Fruit fly (Drosophila melanogaster) whole organism, embryonic: ENCODE data around the gene dock.

Experiments
- ATbp ChIP-seq: fragments of 200-800 bp; sonication (Bioruptor generic); optimal IDR thresholded peaks from 2 replicates; lab custom pipeline; 2017; ENCODE audit warnings: missing biosample characterization, mild to moderate bottlenecking, missing genetic modification characterization, missing genetic modification reagents
- Adf1 ChIP-seq: fragments of 200-800 bp; sonication (Bioruptor generic); IDR thresholded peaks from 2 replicates; pipeline ENCODE4 v1.3.6; 2022; ENCODE audit warnings: missing biosample characterization, missing genetic modification characterization
- Bteb2 ChIP-seq: fragments of 200-800 bp; sonication (Bioruptor generic); optimal IDR thresholded peaks from 2 replicates; lab custom pipeline; 2016; ENCODE audit warnings: missing biosample characterization, missing genetic modification characterization
- CG12155 ChIP-seq: fragments of 200-800 bp; sonication (Bioruptor generic); optimal IDR thresholded peaks from 3 replicates; lab custom pipeline; 2016; ENCODE audit warnings: missing biosample characterization, missing genetic modification characterization
- CG15479 ChIP-seq: fragments of 200-800 bp; sonication (Bioruptor generic); optimal IDR thresholded peaks from 3 replicates; lab custom pipeline; 2019; ENCODE audit warnings: missing biosample characterization, mild to moderate bottlenecking, missing genetic modification characterization, moderate library complexity
- CG17802 ChIP-seq: fragments of 200-800 bp; sonication (Bioruptor generic); optimal IDR thresholded peaks from 2 replicates; lab custom pipeline; 2018; ENCODE audit warnings: missing biosample characterization, mild to moderate bottlenecking, missing genetic modification characterization, moderate library complexity
- CG17912 ChIP-seq: fragments of 200-800 bp; sonication (Bioruptor generic); optimal IDR thresholded peaks from 2 replicates; lab custom pipeline; 2018; ENCODE audit warnings: missing biosample characterization, mild to moderate bottlenecking, missing genetic modification characterization
- CG18599 ChIP-seq: fragments of 200-800 bp; sonication (Bioruptor generic); optimal IDR thresholded peaks from 3 replicates; lab custom pipeline; 2017; ENCODE audit warnings: missing biosample characterization, missing genetic modification characterization, mild to moderate bottlenecking, moderate library complexity, missing genetic modification reagents
- CG2116 ChIP-seq: fragments of 200-800 bp; sonication (Bioruptor generic); optimal IDR thresholded peaks from 3 replicates; lab custom pipeline; 2018; ENCODE audit warnings: missing biosample characterization, mild to moderate bottlenecking, missing genetic modification characterization
- CG31388 ChIP-seq: fragments of 200-800 bp; sonication (Bioruptor generic); optimal IDR thresholded peaks from 2 replicates; lab custom pipeline; 2016; ENCODE audit warnings: missing biosample characterization, missing genetic modification characterization
- CG31441 ChIP-seq: fragments of 200-800 bp; sonication (Bioruptor generic); IDR thresholded peaks from 2 replicates; pipeline ENCODE4 v1.3.6; 2022; ENCODE audit warnings: missing biosample characterization, missing genetic modification characterization
- CG3163 ChIP-seq: fragments of 200-800 bp; sonication (Bioruptor generic); optimal IDR thresholded peaks from 3 replicates; lab custom pipeline; 2016; ENCODE audit warnings: missing biosample characterization, missing genetic modification characterization
- CG6791 ChIP-seq: fragments of 200-800 bp; sonication (Bioruptor generic); IDR thresholded peaks from 3 replicates; pipeline ENCODE4 v1.3.6; 2022; ENCODE audit warnings: missing biosample characterization, missing genetic modification characterization; ENCODE audit not compliant: partially characterized antibody
- CG7271 ChIP-seq: fragments of 200-800 bp; sonication (Bioruptor generic); optimal IDR thresholded peaks from 2 replicates; lab custom pipeline; 2018; ENCODE audit warnings: missing biosample characterization, mild to moderate bottlenecking, missing genetic modification characterization, moderate library complexity
- CG7963 ChIP-seq: fragments of 200-800 bp; sonication (Bioruptor generic); IDR thresholded peaks from 3 replicates; pipeline ENCODE4 v1.3.6; 2022; ENCODE audit warnings: missing biosample characterization, missing genetic modification characterization; ENCODE audit not compliant: partially characterized antibody
- CG8290 ChIP-seq, 3 experiments: fragments of 200-800 bp; sonication (Bioruptor generic); optimal IDR thresholded peaks; 2 replicates each; lab custom pipeline; 2016 to 2019; ENCODE audit warnings: missing biosample characterization in 3 of 3, missing genetic modification characterization in 3 of 3, mild to moderate bottlenecking in 2 of 3, moderate library complexity in 1 of 3
- CG8388 ChIP-seq: fragments of 200-800 bp; sonication (Bioruptor generic); optimal IDR thresholded peaks from 2 replicates; lab custom pipeline; 2019; ENCODE audit warnings: missing biosample characterization, mild to moderate bottlenecking, missing genetic modification characterization, moderate library complexity
- CG8478 ChIP-seq: fragments of >200 bp; optimal IDR thresholded peaks from 2 replicates; lab custom pipeline; 2018
- CG8944 ChIP-seq: fragments of 200-800 bp; sonication (Bioruptor generic); optimal IDR thresholded peaks from 3 replicates; lab custom pipeline; 2016; ENCODE audit warnings: missing biosample characterization, missing genetic modification characterization
- CG9876 ChIP-seq: fragments of 200-800 bp; sonication (Bioruptor generic); optimal IDR thresholded peaks from 2 replicates; lab custom pipeline; 2016; ENCODE audit warnings: missing biosample characterization, missing genetic modification characterization
- Chrac-16 ChIP-seq: fragments of 200-800 bp; sonication (Bioruptor generic); optimal IDR thresholded peaks from 3 replicates; lab custom pipeline; 2016; ENCODE audit warnings: missing biosample characterization, missing genetic modification characterization
- CoRest ChIP-seq: fragments of 200-800 bp; sonication (Bioruptor generic); optimal IDR thresholded peaks from 3 replicates; lab custom pipeline; 2018; ENCODE audit warnings: missing biosample characterization, mild to moderate bottlenecking, missing genetic modification characterization, moderate library complexity
- Dad ChIP-seq: fragments of 200-800 bp; sonication (Bioruptor generic); optimal IDR thresholded peaks from 3 replicates; lab custom pipeline; 2016; ENCODE audit warnings: missing biosample characterization, missing genetic modification characterization
- Dbx ChIP-seq: fragments of 200-800 bp; sonication (Bioruptor generic); IDR thresholded peaks from 3 replicates; pipeline ENCODE4 v1.3.6; 2022; ENCODE audit warnings: missing biosample characterization, missing genetic modification characterization
- Fer2 ChIP-seq: fragments of 200-800 bp; sonication (Bioruptor generic); optimal IDR thresholded peaks from 2 replicates; lab custom pipeline; 2018; ENCODE audit warnings: missing biosample characterization, mild to moderate bottlenecking, missing genetic modification characterization, moderate library complexity
- MTF-1 ChIP-seq: fragments of 200-800 bp; sonication (Bioruptor generic); optimal IDR thresholded peaks from 2 replicates; lab custom pipeline; 2018; ENCODE audit warnings: missing biosample characterization, mild to moderate bottlenecking, missing genetic modification characterization, borderline replicate concordance
- Max ChIP-seq: fragments of 200-800 bp; sonication (Bioruptor generic); optimal IDR thresholded peaks from 2 replicates; lab custom pipeline; 2016; ENCODE audit warnings: missing biosample characterization, mild to moderate bottlenecking, missing genetic modification characterization
- NFAT ChIP-seq: fragments of 200-800 bp; sonication (Bioruptor generic); IDR thresholded peaks from 2 replicates; pipeline ENCODE4 v1.3.6; 2022; ENCODE audit warnings: missing biosample characterization, missing genetic modification characterization
- Neu2 ChIP-seq: fragments of 200-800 bp; sonication (Bioruptor generic); optimal IDR thresholded peaks from 3 replicates; lab custom pipeline; 2016; ENCODE audit warnings: missing biosample characterization, missing genetic modification characterization, borderline replicate concordance
- NfI ChIP-seq: fragments of 200-800 bp; sonication (Bioruptor generic); optimal IDR thresholded peaks from 3 replicates; lab custom pipeline; 2018; ENCODE audit warnings: missing biosample characterization, mild to moderate bottlenecking, missing genetic modification characterization, moderate library complexity
- Rx ChIP-seq: fragments of 200-800 bp; sonication (Bioruptor generic); IDR thresholded peaks from 2 replicates; pipeline ENCODE4 v1.3.6; 2022; ENCODE audit warnings: missing biosample characterization, missing genetic modification characterization
- Spps ChIP-seq: fragments of 200-800 bp; sonication (Bioruptor generic); optimal IDR thresholded peaks from 2 replicates; lab custom pipeline; 2018; ENCODE audit warnings: missing biosample characterization, mild to moderate bottlenecking, missing genetic modification characterization
- aop ChIP-seq: fragments of 200-800 bp; sonication (Bioruptor generic); IDR thresholded peaks from 2 replicates; pipeline ENCODE4 v1.3.6; 2022; ENCODE audit warnings: missing biosample characterization, missing genetic modification characterization
- fd3F ChIP-seq: fragments of 200-800 bp; sonication (Bioruptor generic); optimal IDR thresholded peaks from 2 replicates; lab custom pipeline; 2018; ENCODE audit warnings: missing biosample characterization, mild to moderate bottlenecking, missing genetic modification characterization, moderate library complexity
- gro ChIP-seq: fragments of 200-800 bp; sonication (Bioruptor generic); optimal IDR thresholded peaks from 2 replicates; lab custom pipeline; 2016; ENCODE audit warnings: missing biosample characterization, missing genetic modification characterization
- gt ChIP-seq: fragments of 200-800 bp; sonication (Bioruptor generic); IDR thresholded peaks from 2 replicates; pipeline ENCODE4 v1.3.6; 2022; ENCODE audit warnings: missing biosample characterization, missing genetic modification characterization
- hb ChIP-seq: fragments of 200-800 bp; sonication (Bioruptor generic); IDR thresholded peaks from 3 replicates; pipeline ENCODE4 v1.3.6; 2022; ENCODE audit warnings: missing biosample characterization, missing genetic modification characterization; ENCODE audit not compliant: partially characterized antibody
- jumu ChIP-seq: fragments of 200-800 bp; sonication (Bioruptor generic); optimal IDR thresholded peaks from 3 replicates; lab custom pipeline; 2016; ENCODE audit warnings: missing biosample characterization, missing genetic modification characterization
- kni ChIP-seq: fragments of 200-800 bp; sonication (Bioruptor generic); optimal IDR thresholded peaks from 3 replicates; lab custom pipeline; 2017; ENCODE audit warnings: mild to moderate bottlenecking, missing biosample characterization, missing genetic modification reagents, missing genetic modification characterization
- nau ChIP-seq: fragments of 200-800 bp; sonication (Bioruptor generic); optimal IDR thresholded peaks from 3 replicates; lab custom pipeline; 2017; ENCODE audit warnings: missing biosample characterization, mild to moderate bottlenecking, missing genetic modification characterization, missing genetic modification reagents
- odd ChIP-seq: fragments of 200-800 bp; sonication (Bioruptor generic); optimal IDR thresholded peaks from 2 replicates; lab custom pipeline; 2017; ENCODE audit warnings: missing biosample characterization, mild to moderate bottlenecking, missing genetic modification characterization
- phol ChIP-seq: fragments of 200-800 bp; sonication (Bioruptor generic); optimal IDR thresholded peaks from 3 replicates; lab custom pipeline; 2018; ENCODE audit warnings: missing biosample characterization, mild to moderate bottlenecking, missing genetic modification characterization, moderate library complexity
- rib ChIP-seq: fragments of 200-800 bp; sonication (Bioruptor generic); IDR thresholded peaks from 2 replicates; pipeline ENCODE4 v1.3.6; 2022; ENCODE audit warnings: missing biosample characterization, missing genetic modification characterization
- salm ChIP-seq: fragments of 200-800 bp; sonication (Bioruptor generic); optimal IDR thresholded peaks from 2 replicates; lab custom pipeline; 2018; ENCODE audit warnings: missing biosample characterization, mild to moderate bottlenecking, missing genetic modification characterization
- schlank ChIP-seq: fragments of 200-800 bp; sonication (Bioruptor generic); optimal IDR thresholded peaks from 2 replicates; lab custom pipeline; 2018; ENCODE audit warnings: missing biosample characterization, mild to moderate bottlenecking, missing genetic modification characterization
- sens ChIP-seq: fragments of 200-800 bp; sonication (Bioruptor generic); peaks from one replicate; lab custom pipeline; 2016; ENCODE audit warnings: missing biosample characterization, missing genetic modification characterization
- sisA ChIP-seq: fragments of 200-800 bp; sonication (Bioruptor generic); IDR thresholded peaks from 2 replicates; pipeline ENCODE4 v1.3.6; 2022; ENCODE audit warnings: missing biosample characterization, missing genetic modification characterization
- tio ChIP-seq: fragments of 200-800 bp; sonication (Bioruptor generic); optimal IDR thresholded peaks from 2 replicates; lab custom pipeline; 2017; ENCODE audit warnings: missing biosample characterization, missing genetic modification characterization, inconsistent platforms
- trem ChIP-seq: fragments of 200-800 bp; optimal IDR thresholded peaks from 3 replicates; lab custom pipeline; 2019; ENCODE audit warnings: missing biosample characterization, mild to moderate bottlenecking, missing genetic modification characterization, moderate library complexity
- twi ChIP-seq: fragments of 200-800 bp; optimal IDR thresholded peaks from 2 replicates; lab custom pipeline; 2019; ENCODE audit warnings: missing biosample characterization, mild to moderate bottlenecking, missing genetic modification characterization, moderate library complexity

Gene dock

dm6 chr2L:852647-853111, 26.9 kb downstream of the dock start, which contains the start of the genes CG4291 and kraken (continued):
- TF ChIP-seq CG12155 (GFP tag; lab: Kevin White, UChicago) (peak; percentile 66), salm (tag; lab: Kevin White, UChicago) (peak; percentile 22), nau (GFP tag; lab: Kevin White, UChicago) (no peak), CG15479 (GFP tag; lab: Kevin White, UChicago) (peak; percentile 62), CG8478 (lab: Kevin White, UChicago) (no peak), CG31441 (peak; percentile 49; the same call in 1 of the 2 replicates), aop (GFP tag; lab: Robert Waterston, UW) (peak; percentile 62; the same call in 1 of the 2 replicates), Rx (GFP tag; lab: Robert Waterston, UW) (no peak), Adf1 (peak; percentile 57; the same call in 1 of the 2 replicates), fd3F (GFP tag; lab: Kevin White, UChicago) (peak; percentile 39), sisA (GFP tag; lab: Robert Waterston, UW) (no peak), CG31388 (GFP tag; lab: Kevin White, UChicago) (no peak), hb (no peak), CG7271 (tag; lab: Kevin White, UChicago) (peak; percentile 10), Spps (tag; lab: Kevin White, UChicago) (no peak), kni (GFP tag; lab: Kevin White, UChicago) (no peak), NFAT (GFP tag; lab: Robert Waterston, UW) (peak; percentile 83), CG3163 (peak; percentile 59), CG8944 (peak; percentile 43), trem (peak; percentile 64), CG17912 (GFP tag; lab: Kevin White, UChicago) (peak; percentile 58), CG17802 (tag; lab: Kevin White, UChicago) (no peak), Dad (GFP tag; lab: Kevin White, UChicago) (peak; percentile 58), CG7963 (GFP tag; lab: Robert Waterston, UW) (0 out of 3 replicates have a peak, but pooled peaks have one; percentile 6), Fer2 (tag; lab: Kevin White, UChicago) (peak; percentile 13), Chrac-16 (GFP tag; lab: Kevin White, UChicago) (peak; percentile 31), Bteb2 (GFP tag; lab: Kevin White, UChicago) (peak; percentile 54), CG9876 (GFP tag; lab: Kevin White, UChicago) (no peak), jumu (GFP tag; lab: Kevin White, UChicago) (no peak), phol (peak; percentile 52), twi (tag; lab: Kevin White, UChicago) (peak; percentile 34), CG2116 (GFP tag; lab: Kevin White, UChicago) (peak; percentile 61), Dbx (peak; percentile 68; the same call in 2 of the 3 replicates), ATbp (GFP tag; lab: Kevin White, UChicago) (no peak), rib (GFP tag; lab: Robert Waterston, UW) (peak; percentile 57), sens (GFP tag; lab: Kevin White, UChicago) (peak; percentile 84), NfI (peak; percentile 70), MTF-1 (peak; percentile 64), gt (GFP tag; lab: Robert Waterston, UW) (no peak), tio (GFP tag; lab: Kevin White, UChicago) (no peak), odd (GFP tag; lab: Kevin White, UChicago) (peak; percentile 13), Neu2 (GFP tag; lab: Kevin White, UChicago) (no peak), Max (GFP tag; lab: Kevin White, UChicago) (peak; percentile 21), gro (GFP tag; lab: Kevin White, UChicago) (peak; percentile 73), CoRest (tag; lab: Kevin White, UChicago) (peak; percentile 23), CG8388 (GFP tag; lab: Kevin White, UChicago) (peak; percentile 3), CG6791 (GFP tag; lab: Robert Waterston, UW) (peak; percentile 56; the same call in 1 of the 3 replicates), CG8290 (GFP tag; optimal IDR thresholded peaks at IDR 0.05; lab: Kevin White, UChicago) (no peak), CG8290 (tag; optimal IDR thresholded peaks at IDR 0.05; lab: Kevin White, UChicago) (peak in 1 of 2 experiments; percentile 95), CG18599 (GFP tag; lab: Kevin White, UChicago) (peak; percentile 67), schlank (peak; percentile 26)
